Worm (Caenorhabditis elegans): ENCODE results near the gene nhr-145.

DNA sequence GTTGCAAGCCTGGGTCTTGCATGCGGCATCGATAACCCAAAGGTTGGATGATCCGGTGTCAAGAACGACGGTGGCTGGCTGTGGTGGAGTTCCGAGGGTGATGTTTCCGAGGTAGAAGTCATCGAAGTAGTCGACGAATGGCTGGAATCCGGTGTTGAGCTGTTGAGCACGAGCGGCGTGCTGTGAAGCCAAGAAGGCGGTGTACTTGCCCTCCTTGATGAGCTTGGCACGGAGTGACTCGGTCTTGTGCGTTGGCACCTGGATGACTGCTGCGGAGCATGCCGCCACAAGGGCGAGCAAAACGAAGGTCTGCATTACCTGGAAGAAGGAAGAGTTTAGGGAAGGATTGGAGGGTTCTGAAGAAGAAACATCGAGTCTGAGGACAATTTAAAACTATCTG is 37.1 kb upstream of the nhr-145 start, which contains the start of gene asp-1:
- TF ChIP-seq klf-2 (GFP tag; conservative IDR thresholded peaks at IDR 0.05), result no peak
- TF ChIP-seq ztf-29 (GFP tag; IDR thresholded peaks at IDR 0.05), result no peak

All from whole organism, midembryonic.